Worm (Caenorhabditis elegans) whole organism, mixed stage, embryonic: ENCODE results near the gene Y48A6C.8.

Source experiments
- M03D4.4 ChIP-seq: sonication (generic microtip); optimal IDR thresholded peaks from 2 replicates; lab custom pipeline; 2017; ENCODE audit warnings: mild to moderate bottlenecking, missing genetic modification characterization, missing compliant biosample characterization
- bed-3 ChIP-seq: fragments of 200-800 bp; sonication (Bioruptor generic); optimal IDR thresholded peaks from 3 replicates; lab custom pipeline; 2018; ENCODE audit warnings: mild to moderate bottlenecking, missing genetic modification characterization, moderate library complexity, missing compliant biosample characterization
- blmp-1 ChIP-seq: fragments of 150-350 bp; optimal IDR thresholded peaks from 2 replicates; lab custom pipeline; 2014; ENCODE audit warnings: missing biosample characterization, missing genetic modification characterization
- ceh-39 ChIP-seq: fragments of 150-350 bp; optimal IDR thresholded peaks from 2 replicates; lab custom pipeline; 2014; ENCODE audit warnings: missing biosample characterization, missing genetic modification characterization
- ceh-43 ChIP-seq: fragments of 200-800 bp; sonication (Bioruptor generic); optimal IDR thresholded peaks from 2 replicates; lab custom pipeline; 2018; ENCODE audit warnings: mild to moderate bottlenecking, missing genetic modification characterization, moderate library complexity, missing compliant biosample characterization
- ceh-83 ChIP-seq: fragments of 200-800 bp; sonication (Bioruptor generic); optimal IDR thresholded peaks from 2 replicates; lab custom pipeline; 2018; ENCODE audit warnings: mild to moderate bottlenecking, missing genetic modification characterization, missing compliant biosample characterization
- ces-1 ChIP-seq: fragments of 150-350 bp; optimal IDR thresholded peaks from 2 replicates; lab custom pipeline; 2014; ENCODE audit warnings: missing biosample characterization, missing genetic modification reagents, missing genetic modification characterization
- cnd-1 ChIP-seq: fragments of 200-800 bp; sonication (Bioruptor generic); optimal IDR thresholded peaks from 2 replicates; lab custom pipeline; 2018; ENCODE audit warnings: mild to moderate bottlenecking, missing genetic modification characterization, missing compliant biosample characterization
- drap-1 ChIP-seq: fragments of 200-800 bp; sonication (Bioruptor generic); optimal IDR thresholded peaks from 3 replicates; lab custom pipeline; 2018; ENCODE audit warnings: mild to moderate bottlenecking, missing genetic modification characterization, missing compliant biosample characterization
- elt-1 ChIP-seq: sonication (generic microtip); optimal IDR thresholded peaks from 2 replicates; lab custom pipeline; 2017; ENCODE audit warnings: missing genetic modification characterization, mild to moderate bottlenecking, missing compliant biosample characterization, antibody characterized with exemption, moderate library complexity, borderline replicate concordance; ENCODE audit not compliant: insufficient read depth
- elt-3 ChIP-seq: fragments of 150-350 bp; optimal IDR thresholded peaks from 2 replicates; lab custom pipeline; 2014; ENCODE audit warnings: missing biosample characterization, missing genetic modification characterization
- flh-1 ChIP-seq: fragments of 200-800 bp; sonication (Bioruptor generic); optimal IDR thresholded peaks from 2 replicates; lab custom pipeline; 2018; ENCODE audit warnings: mild to moderate bottlenecking, missing genetic modification characterization, moderate library complexity, missing compliant biosample characterization
- ham-2 ChIP-seq: fragments of 200-800 bp; sonication (Bioruptor generic); optimal IDR thresholded peaks from 2 replicates; lab custom pipeline; 2018; ENCODE audit warnings: mild to moderate bottlenecking, missing genetic modification characterization, missing compliant biosample characterization
- hlh-1 ChIP-seq: fragments of 150-350 bp; optimal IDR thresholded peaks from 2 replicates; lab custom pipeline; 2014; ENCODE audit warnings: missing biosample characterization, missing genetic modification reagents, missing genetic modification characterization
- lin-32 ChIP-seq: fragments of 200-800 bp; sonication (Bioruptor generic); optimal IDR thresholded peaks from 2 replicates; lab custom pipeline; 2018; ENCODE audit warnings: mild to moderate bottlenecking, missing genetic modification characterization, missing compliant biosample characterization
- lsy-2 ChIP-seq: fragments of 150-350 bp; optimal IDR thresholded peaks from 2 replicates; lab custom pipeline; 2014; ENCODE audit warnings: missing biosample characterization, missing genetic modification characterization
- mab-5 ChIP-seq: fragments of 150-350 bp; optimal IDR thresholded peaks from 2 replicates; lab custom pipeline; 2014; ENCODE audit warnings: missing biosample characterization, missing genetic modification characterization
- mls-2 ChIP-seq: sonication (generic microtip); optimal IDR thresholded peaks from 2 replicates; lab custom pipeline; 2016; ENCODE audit warnings: mild to moderate bottlenecking, missing genetic modification characterization, moderate library complexity, missing compliant biosample characterization
- nhr-28 ChIP-seq: fragments of 150-350 bp; optimal IDR thresholded peaks from 2 replicates; lab custom pipeline; 2014; ENCODE audit warnings: missing biosample characterization, missing genetic modification characterization
- nhr-76 ChIP-seq: sonication (generic microtip); optimal IDR thresholded peaks from 2 replicates; lab custom pipeline; 2017; ENCODE audit warnings: missing biosample characterization, missing genetic modification characterization
- pha-4 ChIP-seq: fragments of 150-350 bp; optimal IDR thresholded peaks from 2 replicates; lab custom pipeline; 2018; ENCODE audit warnings: missing biosample characterization, missing genetic modification reagents, missing genetic modification characterization
- sem-2 ChIP-seq: fragments of 200-800 bp; sonication (Bioruptor generic); optimal IDR thresholded peaks from 2 replicates; lab custom pipeline; 2018; ENCODE audit warnings: mild to moderate bottlenecking, missing genetic modification characterization, missing compliant biosample characterization
- sptf-1 ChIP-seq: sonication (generic microtip); optimal IDR thresholded peaks from 2 replicates; lab custom pipeline; 2017; ENCODE audit warnings: mild to moderate bottlenecking, missing genetic modification characterization, moderate library complexity, missing compliant biosample characterization
- tbx-8 ChIP-seq: fragments of 200-800 bp; sonication (Bioruptor generic); optimal IDR thresholded peaks from 2 replicates; lab custom pipeline; 2018; ENCODE audit warnings: mild to moderate bottlenecking, missing genetic modification characterization, moderate library complexity, missing compliant biosample characterization
- unc-120 ChIP-seq: sonication (generic microtip); optimal IDR thresholded peaks from 2 replicates; lab custom pipeline; 2017; ENCODE audit warnings: missing genetic modification characterization, missing compliant biosample characterization; ENCODE audit not compliant: poor library complexity, severe bottlenecking
- unc-39 ChIP-seq: fragments of 150-350 bp; optimal IDR thresholded peaks from 2 replicates; lab custom pipeline; 2014; ENCODE audit warnings: missing biosample characterization, missing genetic modification characterization
- unc-62 ChIP-seq: fragments of 150-350 bp; optimal IDR thresholded peaks from 2 replicates; lab custom pipeline; 2014; ENCODE audit warnings: missing biosample characterization, missing genetic modification reagents, missing genetic modification characterization
- zip-8 ChIP-seq: fragments of 150-350 bp; optimal IDR thresholded peaks from 2 replicates; lab custom pipeline; 2014; ENCODE audit warnings: missing biosample characterization, missing genetic modification characterization
- ztf-11 ChIP-seq: fragments of 150-350 bp; optimal IDR thresholded peaks from 2 replicates; lab custom pipeline; 2014; ENCODE audit warnings: missing biosample characterization, missing genetic modification characterization

The Y48A6C.8 gene

ce11 chrIII:11127528-11127927 lies at the start of gene Y48A6C.8:
Y48A6C.8 (minus strand) TSS chrIII:11127628.
- TF ChIP-seq mab-5 (no peak), ces-1 (GFP tag; lab: Kevin White, UChicago) (no peak), pha-4 (no peak), drap-1 (no peak), hlh-1 (tag; lab: Kevin White, UChicago) (no peak), ceh-39 (tag; lab: Kevin White, UChicago) (no peak), nhr-28 (tag; lab: Kevin White, UChicago) (no peak), sem-2 (no peak), unc-120 (no peak)
- TF ChIP-seq, all 35 proteins: peak for 0

ce11 chrIII:11175642-11176217 lies 48.3 kb upstream of the Y48A6C.8 start:
- no peak for TF ChIP-seq ceh-83
- TF ChIP-seq sem-2, result no peak
- no peak for TF ChIP-seq nhr-76

- no peak for TF ChIP-seq ham-2
- no peak for TF ChIP-seq tbx-8
- TF ChIP-seq unc-62 (GFP tag; lab: Kevin White, UChicago), result no peak
- no peak for TF ChIP-seq unc-120
Observed at ce11 chrIII:11172232-11172713, 44.8 kb upstream of the Y48A6C.8 start.

- TF ChIP-seq cnd-1 (tag; lab: Kevin White, UChicago) (no peak), sptf-1 (tag; lab: Kevin White, UChicago) (no peak), bed-3 (GFP tag; lab: Kevin White, UChicago) (no peak), unc-120 (no peak), ces-1 (GFP tag; lab: Kevin White, UChicago) (no peak), unc-39 (no peak), lin-32 (GFP tag; lab: Kevin White, UChicago) (no peak), ham-2 (no peak), nhr-76 (no peak), elt-1 (tag; lab: Kevin White, UChicago) (no peak), unc-62 (GFP tag; lab: Kevin White, UChicago) (no peak), blmp-1 (tag; lab: Kevin White, UChicago) (no peak), M03D4.4 (tag; lab: Kevin White, UChicago) (no peak), lsy-2 (tag; lab: Kevin White, UChicago) (no peak)
Observed at ce11 chrIII:11170509-11170908, 43.1 kb upstream of the Y48A6C.8 start.

- TF ChIP-seq elt-3, result no peak
- TF ChIP-seq, all 35 proteins: peak for 0
Observed at ce11 chrIII:11169680-11170079, 42.3 kb upstream of the Y48A6C.8 start.

ce11 chrIII:11157916-11158315 lies 30.5 kb upstream of the Y48A6C.8 start:
- TF ChIP-seq mab-5, result no peak
- no peak for TF ChIP-seq ceh-43 (GFP tag; lab: Kevin White, UChicago)
- TF ChIP-seq elt-1 (tag; lab: Kevin White, UChicago), result no peak

ce11 chrIII:11157099-11157498 lies 29.7 kb upstream of the Y48A6C.8 start, which contains the start of gene Y47D3A.31:
Y47D3A.31 (minus strand) TSS chrIII:11157199.
- TF ChIP-seq mls-2 (tag; lab: Kevin White, UChicago), result no peak
- no peak for TF ChIP-seq tbx-8
- no peak for TF ChIP-seq zip-8 (tag; lab: Kevin White, UChicago)
- TF ChIP-seq ham-2, result no peak
- TF ChIP-seq ztf-11 (tag; lab: Kevin White, UChicago), result no peak
- no peak for TF ChIP-seq lin-32 (GFP tag; lab: Kevin White, UChicago)
- TF ChIP-seq drap-1, result no peak
- no peak for TF ChIP-seq cnd-1 (tag; lab: Kevin White, UChicago)
- TF ChIP-seq nhr-76, result no peak
- no peak for TF ChIP-seq ceh-83
- no peak for TF ChIP-seq bed-3 (GFP tag; lab: Kevin White, UChicago)
- no peak for TF ChIP-seq nhr-28 (tag; lab: Kevin White, UChicago)
- TF ChIP-seq lsy-2 (tag; lab: Kevin White, UChicago), result no peak
- TF ChIP-seq flh-1 (GFP tag; lab: Kevin White, UChicago), result no peak
